Worm (Caenorhabditis elegans): ENCODE results near the gene wht-3.

Gene wht-3

ce11 chrIII:4151548-4152104, at the start of gene wht-3, which contains the start of gene har-1:
wht-3 (minus strand) TSS chrIII:4151598.
har-1 (plus strand) TSS chrIII:4152054.
- TF ChIP-seq hlh-1 (tag; optimal IDR thresholded peaks at IDR 0.05) = no peak
- TF ChIP-seq pha-4 (tag; optimal IDR thresholded peaks at IDR 0.05) = no peak
- TF ChIP-seq elt-1 (tag; optimal IDR thresholded peaks at IDR 0.05; ENCODE audit: borderline replicate concordance, insufficient read depth) = no peak
- no peak for TF ChIP-seq ces-1 (GFP tag; optimal IDR thresholded peaks at IDR 0.05)

DNA sequence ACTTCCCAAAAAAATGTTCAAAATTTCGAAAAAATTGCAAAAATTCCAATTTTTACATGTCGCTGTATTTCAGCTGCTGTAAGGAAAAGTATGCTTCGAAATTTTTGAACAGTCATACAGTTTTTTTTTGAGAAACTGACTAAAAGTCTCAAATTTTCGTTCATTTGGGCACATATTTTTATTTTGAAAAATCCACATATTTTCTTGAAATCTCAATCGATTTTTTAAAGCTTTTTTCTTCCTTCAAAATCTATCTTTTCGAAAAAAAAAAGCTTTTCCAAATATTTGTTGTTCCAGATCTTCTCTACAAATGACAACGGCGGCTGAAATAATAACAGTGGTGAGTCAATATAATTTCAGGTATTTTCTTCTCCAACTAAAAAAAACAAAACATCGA, 45.6 kb upstream of the wht-3 start, which contains the start of gene asd-1:
Gene asd-1 (plus strand): TSS at position 298 of the 397 bp plus-strand sequence.
- no peak for TF ChIP-seq mab-5 (tag; optimal IDR thresholded peaks at IDR 0.05)
- no peak for TF ChIP-seq snpc-4 (tag; optimal IDR thresholded peaks at IDR 0.05)
- no peak for TF ChIP-seq mep-1 (tag; optimal IDR thresholded peaks at IDR 0.05)
- TF ChIP-seq lin-32 (GFP tag; optimal IDR thresholded peaks at IDR 0.05) = no peak
- no peak for TF ChIP-seq ham-2 (GFP tag; optimal IDR thresholded peaks at IDR 0.05)
- no peak for TF ChIP-seq unc-39 (tag; optimal IDR thresholded peaks at IDR 0.05)
- no peak for TF ChIP-seq unc-62 (GFP tag; optimal IDR thresholded peaks at IDR 0.05)
- TF ChIP-seq blmp-1 (tag; optimal IDR thresholded peaks at IDR 0.05) = no peak
- no peak for TF ChIP-seq M03D4.4 (tag; optimal IDR thresholded peaks at IDR 0.05)
- TF ChIP-seq flh-1 (GFP tag; optimal IDR thresholded peaks at IDR 0.05) = no peak
- TF ChIP-seq nhr-76 (tag; optimal IDR thresholded peaks at IDR 0.05) = no peak
- no peak for TF ChIP-seq pha-4 (tag; optimal IDR thresholded peaks at IDR 0.05)
- TF ChIP-seq bed-3 (GFP tag; optimal IDR thresholded peaks at IDR 0.05) = no peak
- TF ChIP-seq ceh-39 (tag; optimal IDR thresholded peaks at IDR 0.05) = no peak
- TF ChIP-seq nhr-28 (tag; optimal IDR thresholded peaks at IDR 0.05) = no peak
- TF ChIP-seq ceh-43 (GFP tag; optimal IDR thresholded peaks at IDR 0.05) = no peak

ce11 chrIII:4196301-4196987, 45.0 kb upstream of the wht-3 start:
- peak; percentile 88 for TF ChIP-seq unc-120 (tag; optimal IDR thresholded peaks at IDR 0.05; ENCODE audit: poor library complexity, severe bottlenecking)
- peak; percentile 15 for TF ChIP-seq ces-1 (GFP tag; optimal IDR thresholded peaks at IDR 0.05)
- TF ChIP-seq mep-1 (tag; optimal IDR thresholded peaks at IDR 0.05) = peak; percentile 37
- no peak for TF ChIP-seq sem-2 (GFP tag; optimal IDR thresholded peaks at IDR 0.05)
- TF ChIP-seq ceh-39 (tag; optimal IDR thresholded peaks at IDR 0.05) = peak; percentile 22
- peak; percentile 5 for TF ChIP-seq nhr-237 (tag; optimal IDR thresholded peaks at IDR 0.05)
- peak; percentile 50 for TF ChIP-seq lsy-2 (tag; optimal IDR thresholded peaks at IDR 0.05)
- no peak for TF ChIP-seq nhr-28 (tag; optimal IDR thresholded peaks at IDR 0.05)
- peak; percentile 4 for TF ChIP-seq mls-2 (tag; optimal IDR thresholded peaks at IDR 0.05)

ce11 chrIII:4195306-4196008, 44.1 kb upstream of the wht-3 start:
- TF ChIP-seq lin-32 (GFP tag; optimal IDR thresholded peaks at IDR 0.05) = peak; percentile 50
- peak; percentile 3 for TF ChIP-seq cnd-1 (tag; optimal IDR thresholded peaks at IDR 0.05)
- TF ChIP-seq ces-1 (GFP tag; optimal IDR thresholded peaks at IDR 0.05) = peak; percentile 35
- TF ChIP-seq mab-5 (tag; optimal IDR thresholded peaks at IDR 0.05) = peak; percentile 20
- TF ChIP-seq ceh-43 (GFP tag; optimal IDR thresholded peaks at IDR 0.05) = no peak

DNA sequence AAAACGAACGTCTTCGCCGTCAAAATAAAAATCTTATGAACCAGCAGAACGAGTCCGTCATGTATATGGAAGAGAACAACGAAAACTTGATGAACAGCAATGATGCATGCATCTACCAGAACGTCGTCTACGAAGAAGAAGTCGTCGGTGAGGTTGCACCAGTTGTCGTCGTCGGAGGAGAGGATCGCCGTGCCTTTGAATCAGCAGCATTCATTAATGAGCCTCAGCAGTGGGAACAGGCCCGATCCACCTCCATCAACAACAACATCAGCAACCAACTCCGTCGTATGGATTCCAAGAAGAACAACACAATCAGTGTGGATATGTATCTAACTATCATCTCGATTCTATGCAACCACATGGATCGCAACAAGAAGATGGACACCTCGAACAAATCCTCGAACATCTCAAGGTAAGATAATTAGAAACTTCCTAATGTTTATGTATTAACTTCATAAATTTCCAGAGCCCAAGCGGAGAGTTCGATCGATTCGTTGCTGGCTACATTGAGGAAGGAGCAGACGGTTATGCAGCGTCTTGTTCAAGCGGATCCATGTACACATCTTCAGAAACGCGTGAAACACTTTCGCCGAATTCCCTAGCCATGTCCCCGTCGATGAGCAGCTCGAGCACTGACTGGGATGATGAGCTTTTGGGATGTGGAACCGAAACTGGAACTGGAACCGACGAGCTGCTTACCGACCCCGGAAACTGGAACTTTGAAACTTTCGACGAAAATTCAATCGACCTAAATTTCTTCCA, 43.1 kb upstream of the wht-3 start:
- TF ChIP-seq lin-32 (GFP tag; optimal IDR thresholded peaks at IDR 0.05) = no peak
- no peak for TF ChIP-seq mab-5 (tag; optimal IDR thresholded peaks at IDR 0.05)
- TF ChIP-seq pha-4 (tag; optimal IDR thresholded peaks at IDR 0.05) = no peak
- no peak for TF ChIP-seq cnd-1 (tag; optimal IDR thresholded peaks at IDR 0.05)
- no peak for TF ChIP-seq nhr-237 (tag; optimal IDR thresholded peaks at IDR 0.05)

ce11 chrIII:4193659-4194103, 42.3 kb upstream of the wht-3 start, which contains the start of gene xbp-1:
xbp-1 (plus strand) TSS chrIII:4193809.
- no peak for TF ChIP-seq flh-1 (GFP tag; optimal IDR thresholded peaks at IDR 0.05)
- TF ChIP-seq ces-1 (GFP tag; optimal IDR thresholded peaks at IDR 0.05) = peak; percentile 80
- no peak for TF ChIP-seq M03D4.4 (tag; optimal IDR thresholded peaks at IDR 0.05)
- TF ChIP-seq mep-1 (tag; optimal IDR thresholded peaks at IDR 0.05) = peak; percentile 87
- no peak for TF ChIP-seq blmp-1 (tag; optimal IDR thresholded peaks at IDR 0.05)
- no peak for TF ChIP-seq nhr-12 (tag; optimal IDR thresholded peaks at IDR 0.05)
- peak; percentile 41 for TF ChIP-seq hlh-1 (tag; optimal IDR thresholded peaks at IDR 0.05)
- TF ChIP-seq ham-2 (GFP tag; optimal IDR thresholded peaks at IDR 0.05) = peak; percentile 79
- TF ChIP-seq zip-8 (tag; optimal IDR thresholded peaks at IDR 0.05) = peak; percentile 10
- TF ChIP-seq unc-39 (tag; optimal IDR thresholded peaks at IDR 0.05) = no peak
- TF ChIP-seq unc-62 (GFP tag; optimal IDR thresholded peaks at IDR 0.05) = peak; percentile 75
- no peak for TF ChIP-seq sem-2 (GFP tag; optimal IDR thresholded peaks at IDR 0.05)
- TF ChIP-seq lin-13 (tag; optimal IDR thresholded peaks at IDR 0.05) = peak; percentile 29
- TF ChIP-seq ceh-39 (tag; optimal IDR thresholded peaks at IDR 0.05) = peak; percentile 59
- TF ChIP-seq pha-4 (tag; optimal IDR thresholded peaks at IDR 0.05) = peak; percentile 81
- peak; percentile 77 for TF ChIP-seq lsy-2 (tag; optimal IDR thresholded peaks at IDR 0.05)
- TF ChIP-seq nhr-237 (tag; optimal IDR thresholded peaks at IDR 0.05) = peak; percentile 73
- TF ChIP-seq mab-5 (tag; optimal IDR thresholded peaks at IDR 0.05) = peak; percentile 8
- TF ChIP-seq ztf-11 (tag; optimal IDR thresholded peaks at IDR 0.05) = peak; percentile 17
- peak; percentile 72 for TF ChIP-seq sptf-1 (tag; optimal IDR thresholded peaks at IDR 0.05)
- TF ChIP-seq elt-3 (tag; optimal IDR thresholded peaks at IDR 0.05) = peak; percentile 20
- peak; percentile 39 for TF ChIP-seq drap-1 (GFP tag; optimal IDR thresholded peaks at IDR 0.05)
- peak; percentile 22 for TF ChIP-seq unc-120 (tag; optimal IDR thresholded peaks at IDR 0.05; ENCODE audit: poor library complexity, severe bottlenecking)
- no peak for TF ChIP-seq lin-32 (GFP tag; optimal IDR thresholded peaks at IDR 0.05)
